Fruit fly (Drosophila melanogaster) whole organism, pupa: ENCODE data around the gene CG3164.

Experiments
- CG10348 ChIP-seq: fragments of 200-800 bp; sonication (Bioruptor generic); IDR thresholded peaks from 2 replicates; pipeline ENCODE4 v1.3.6; 2022; ENCODE audit warnings: missing biosample characterization, missing genetic modification characterization
- CG12605 ChIP-seq: fragments of 200-800 bp; sonication (Bioruptor generic); IDR thresholded peaks from 2 replicates; pipeline ENCODE4 v1.3.6; 2022; ENCODE audit warnings: missing biosample characterization, missing genetic modification characterization
- CG13204 ChIP-seq: fragments of 200-800 bp; sonication (Bioruptor generic); optimal IDR thresholded peaks from 2 replicates; lab custom pipeline; 2018; ENCODE audit warnings: missing biosample characterization, mild to moderate bottlenecking, missing genetic modification characterization, moderate library complexity
- CG14655 ChIP-seq: fragments of 200-800 bp; sonication (Bioruptor generic); optimal IDR thresholded peaks from 3 replicates; lab custom pipeline; 2017; ENCODE audit warnings: mild to moderate bottlenecking, missing biosample characterization, missing genetic modification reagents, missing genetic modification characterization
- CG15710 ChIP-seq: fragments of 200-800 bp; sonication (Bioruptor generic); optimal IDR thresholded peaks from 2 replicates; lab custom pipeline; 2018; ENCODE audit warnings: missing biosample characterization, mild to moderate bottlenecking, missing genetic modification characterization, moderate library complexity
- CG17806 ChIP-seq: fragments of 200-800 bp; sonication (Bioruptor generic); optimal IDR thresholded peaks from 2 replicates; lab custom pipeline; 2018; ENCODE audit warnings: missing biosample characterization, mild to moderate bottlenecking, missing genetic modification characterization, moderate library complexity
- CG32121 ChIP-seq: fragments of 200-800 bp; sonication (Bioruptor generic); IDR thresholded peaks from 2 replicates; pipeline ENCODE4 v1.3.6; 2022; ENCODE audit warnings: missing biosample characterization, missing genetic modification characterization
- CG34367 ChIP-seq: fragments of 200-800 bp; sonication (Bioruptor generic); optimal IDR thresholded peaks from 2 replicates; lab custom pipeline; 2018; ENCODE audit warnings: missing biosample characterization, mild to moderate bottlenecking, missing genetic modification characterization
- CG4496 ChIP-seq: fragments of 200-800 bp; sonication (Bioruptor generic); IDR thresholded peaks from 3 replicates; pipeline ENCODE4 v1.3.6; 2022; ENCODE audit warnings: missing biosample characterization, missing genetic modification characterization
- CG8159 ChIP-seq: fragments of 200-800 bp; sonication (Bioruptor generic); optimal IDR thresholded peaks from 3 replicates; lab custom pipeline; 2018; ENCODE audit warnings: missing biosample characterization, mild to moderate bottlenecking, missing genetic modification characterization, moderate library complexity
- CG8301 ChIP-seq: fragments of 200-800 bp; sonication (Bioruptor generic); optimal IDR thresholded peaks from 2 replicates; lab custom pipeline; 2018; ENCODE audit warnings: missing biosample characterization, mild to moderate bottlenecking, missing genetic modification characterization
- CG9948 ChIP-seq: fragments of 200-800 bp; sonication (Bioruptor generic); optimal IDR thresholded peaks from 2 replicates; lab custom pipeline; 2018; ENCODE audit warnings: missing biosample characterization, mild to moderate bottlenecking, missing genetic modification characterization, moderate library complexity
- D1 ChIP-seq: fragments of 200-800 bp; sonication (Bioruptor generic); optimal IDR thresholded peaks from 2 replicates; lab custom pipeline; 2018; ENCODE audit warnings: missing biosample characterization, mild to moderate bottlenecking, missing genetic modification characterization, moderate library complexity
- EcR ChIP-seq: fragments of 200-800 bp; sonication (Bioruptor generic); optimal IDR thresholded peaks from 3 replicates; lab custom pipeline; 2019; ENCODE audit warnings: missing biosample characterization, missing genetic modification characterization, mild to moderate bottlenecking, moderate library complexity, missing genetic modification reagents
- Ets98B ChIP-seq: fragments of 200-800 bp; sonication (Bioruptor generic); IDR thresholded peaks from 2 replicates; pipeline ENCODE4 v1.3.6; 2022; ENCODE audit warnings: missing biosample characterization, missing genetic modification characterization
- Pif1A ChIP-seq: fragments of 200-800 bp; sonication (Bioruptor generic); optimal IDR thresholded peaks from 3 replicates; lab custom pipeline; 2016; ENCODE audit warnings: missing biosample characterization, missing genetic modification characterization
- Pif1B ChIP-seq: fragments of 200-800 bp; sonication (Bioruptor generic); optimal IDR thresholded peaks from 3 replicates; lab custom pipeline; 2016; ENCODE audit warnings: missing biosample characterization, missing genetic modification characterization
- Snoo ChIP-seq: fragments of 200-800 bp; sonication (Bioruptor generic); optimal IDR thresholded peaks from 3 replicates; lab custom pipeline; 2017; ENCODE audit warnings: missing biosample characterization, mild to moderate bottlenecking, missing genetic modification characterization, inconsistent platforms
- fd96Ca ChIP-seq: fragments of 200-800 bp; sonication (Bioruptor generic); IDR thresholded peaks from 3 replicates; pipeline ENCODE4 v1.3.6; 2022; ENCODE audit warnings: missing biosample characterization, missing genetic modification characterization
- gl ChIP-seq: fragments of 200-800 bp; sonication (Bioruptor generic); optimal IDR thresholded peaks from 2 replicates; lab custom pipeline; 2018; ENCODE audit warnings: missing biosample characterization, mild to moderate bottlenecking, missing genetic modification characterization
- rn ChIP-seq: fragments of 200-800 bp; sonication (Bioruptor generic); IDR thresholded peaks from 2 replicates; pipeline ENCODE4 v1.3.6; 2022; ENCODE audit warnings: missing biosample characterization, missing genetic modification characterization

CG3164 gene

dm6 chr2L:130691-131090, at the start of gene CG3164:
Gene CG3164, minus strand, starts transcription at chr2L:130791.
- TF ChIP-seq Snoo (tag; lab: Kevin White, UChicago) (no peak), Pif1A (GFP tag; lab: Kevin White, UChicago) (no peak), CG14655 (no peak), EcR (GFP tag; lab: Kevin White, UChicago) (no peak), rn (GFP tag; lab: Robert Waterston, UW) (no peak), CG9948 (tag; lab: Kevin White, UChicago) (no peak), Ets98B (no peak; the same call in 1 of the 2 replicates)

DNA sequence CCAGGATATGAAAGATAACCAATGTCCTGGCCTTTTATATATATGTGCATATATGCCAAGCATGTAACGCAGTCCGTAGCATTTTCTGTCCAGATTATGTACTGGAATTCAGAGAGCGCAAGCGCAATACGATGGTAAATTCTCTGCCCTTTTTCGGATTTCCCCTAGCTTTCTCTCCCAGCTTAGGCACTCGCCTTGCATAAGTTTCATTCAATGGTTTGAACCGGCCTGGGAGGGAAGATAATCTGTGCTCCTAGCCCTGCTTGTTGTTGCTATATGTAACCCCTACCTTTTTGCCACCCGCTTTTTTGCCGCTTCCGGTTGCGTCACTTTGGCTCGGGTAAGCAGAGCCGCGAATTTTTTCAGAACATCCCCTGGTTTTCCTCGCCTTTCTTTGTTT, 48.5 kb upstream of the CG3164 start:
- no peak for TF ChIP-seq Snoo (tag; lab: Kevin White, UChicago)
- TF ChIP-seq rn (GFP tag; lab: Robert Waterston, UW), result no peak
- no peak for TF ChIP-seq CG34367 (tag; lab: Kevin White, UChicago)
- no peak for TF ChIP-seq CG32121 (GFP tag; lab: Robert Waterston, UW)
- TF ChIP-seq CG15710, result no peak
- TF ChIP-seq CG17806 (tag; lab: Kevin White, UChicago), result no peak
- TF ChIP-seq Ets98B, result no peak

dm6 chr2L:175727-176126, 45.1 kb upstream of the CG3164 start:
- TF ChIP-seq CG4496 (GFP tag; lab: Robert Waterston, UW), result no peak
- no peak for TF ChIP-seq CG10348
- no peak for TF ChIP-seq EcR (GFP tag; lab: Kevin White, UChicago)

dm6 chr2L:171499-172250, 41.1 kb upstream of the CG3164 start:
- peak; percentile 32 for TF ChIP-seq Pif1A (GFP tag; lab: Kevin White, UChicago)
- no peak for TF ChIP-seq D1 (tag; lab: Kevin White, UChicago)
- peak; percentile 37 for TF ChIP-seq CG34367 (tag; lab: Kevin White, UChicago)
- peak; percentile 22 for TF ChIP-seq CG17806 (tag; lab: Kevin White, UChicago)
- TF ChIP-seq fd96Ca, result no peak
- TF ChIP-seq Snoo (tag; lab: Kevin White, UChicago), result peak; percentile 38
- TF ChIP-seq Pif1B (GFP tag; lab: Kevin White, UChicago), result peak; percentile 54
- peak; percentile 14 for TF ChIP-seq CG8301
- TF ChIP-seq gl, result peak; percentile 52
- peak; percentile 36 for TF ChIP-seq CG9948 (tag; lab: Kevin White, UChicago)
- TF ChIP-seq CG4496 (GFP tag; lab: Robert Waterston, UW), result no peak
- peak; percentile 45 for TF ChIP-seq CG13204 (GFP tag; lab: Kevin White, UChicago)
- no peak for TF ChIP-seq CG32121 (GFP tag; lab: Robert Waterston, UW)
- TF ChIP-seq CG10348, result no peak
- peak; percentile 80 for TF ChIP-seq EcR (GFP tag; lab: Kevin White, UChicago)
- TF ChIP-seq CG14655, result no peak
- peak; percentile 55; the same call in 1 of the 2 replicates for TF ChIP-seq CG12605 (GFP tag; lab: Robert Waterston, UW)
- peak; percentile 23 for TF ChIP-seq CG8159
- no peak for TF ChIP-seq rn (GFP tag; lab: Robert Waterston, UW)
- no peak for TF ChIP-seq Ets98B
- peak; percentile 48 for TF ChIP-seq CG15710

dm6 chr2L:170383-170782, 39.8 kb upstream of the CG3164 start:
- TF ChIP-seq CG32121 (GFP tag; lab: Robert Waterston, UW) (no peak), EcR (GFP tag; lab: Kevin White, UChicago) (no peak), rn (GFP tag; lab: Robert Waterston, UW) (no peak), D1 (tag; lab: Kevin White, UChicago) (no peak), CG17806 (tag; lab: Kevin White, UChicago) (no peak), CG10348 (no peak), CG8301 (no peak), Ets98B (no peak), Pif1A (GFP tag; lab: Kevin White, UChicago) (no peak), CG34367 (tag; lab: Kevin White, UChicago) (no peak), Pif1B (GFP tag; lab: Kevin White, UChicago) (no peak), CG8159 (no peak), CG14655 (no peak)

DNA sequence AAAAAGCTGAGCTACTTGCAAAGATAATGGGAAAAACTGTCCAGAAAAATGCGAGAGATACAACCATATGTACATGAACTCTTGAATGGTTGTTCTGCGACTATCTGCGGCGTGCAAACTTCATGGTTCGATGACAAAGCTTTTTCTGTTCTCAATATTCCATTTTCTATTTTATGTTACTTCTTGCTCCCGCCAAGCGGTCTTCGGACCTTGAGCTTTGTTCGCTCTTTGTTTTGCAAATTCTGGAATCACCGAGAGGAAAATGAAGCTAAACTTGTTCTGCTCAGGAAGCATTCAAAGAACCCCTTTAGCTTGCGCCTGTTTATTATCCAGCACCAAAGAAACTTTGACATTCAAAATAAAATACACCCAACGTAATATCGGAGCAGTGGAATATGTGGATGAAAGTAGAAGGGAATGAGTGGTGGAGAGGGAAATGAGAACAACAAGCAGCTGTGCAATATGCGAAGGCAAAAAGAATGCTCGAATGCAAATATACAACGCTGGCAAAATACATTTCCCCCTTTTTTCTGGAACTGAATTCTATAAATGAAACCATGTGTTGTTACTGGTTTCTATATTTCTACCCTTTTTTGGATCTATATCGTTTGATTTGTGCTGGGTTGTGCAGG, 37.8 kb upstream of the CG3164 start:
- TF ChIP-seq CG8301 (peak; percentile 33), CG9948 (tag; lab: Kevin White, UChicago) (no peak), CG14655 (peak; percentile 42), CG12605 (GFP tag; lab: Robert Waterston, UW) (peak; percentile 36; the same call in 1 of the 2 replicates), D1 (tag; lab: Kevin White, UChicago) (no peak), CG13204 (GFP tag; lab: Kevin White, UChicago) (peak; percentile 69), CG32121 (GFP tag; lab: Robert Waterston, UW) (no peak), fd96Ca (no peak), CG17806 (tag; lab: Kevin White, UChicago) (peak; percentile 28), Snoo (tag; lab: Kevin White, UChicago) (no peak), CG4496 (GFP tag; lab: Robert Waterston, UW) (no peak), rn (GFP tag; lab: Robert Waterston, UW) (no peak), Pif1B (GFP tag; lab: Kevin White, UChicago) (no peak), Ets98B (no peak), CG15710 (peak; percentile 33), EcR (GFP tag; lab: Kevin White, UChicago) (peak; percentile 61), CG10348 (no peak), Pif1A (GFP tag; lab: Kevin White, UChicago) (peak; percentile 40), CG8159 (peak; percentile 6), gl (peak; percentile 77), CG34367 (tag; lab: Kevin White, UChicago) (peak; percentile 5)
